Fruit fly (Drosophila melanogaster) whole organism, embryonic: Measurements from ENCODE around the gene CG13801.
A peak's percentile ranks its signal among the peaks of the same experiment; 100 is the strongest.

Experiments used
- CG12155 ChIP-seq: fragments of 200-800 bp; sonication (Bioruptor generic); optimal IDR thresholded peaks from 3 replicates; lab custom pipeline; 2016; ENCODE audit warnings: missing biosample characterization, missing genetic modification characterization
- CG2678 ChIP-seq: fragments of 200-800 bp; sonication (Bioruptor generic); optimal IDR thresholded peaks from 3 replicates; lab custom pipeline; 2019; ENCODE audit warnings: missing biosample characterization, mild to moderate bottlenecking, missing genetic modification characterization, moderate library complexity
- CG8478 ChIP-seq: fragments of >200 bp; optimal IDR thresholded peaks from 2 replicates; lab custom pipeline; 2018
- Gug ChIP-seq: fragments of 200-800 bp; sonication (Bioruptor generic); IDR thresholded peaks from 4 replicates; pipeline ENCODE4 v1.3.6; 2022; ENCODE audit warnings: missing biosample characterization, missing genetic modification characterization
- Lpt ChIP-seq: fragments of >200 bp; optimal IDR thresholded peaks from 2 replicates; lab custom pipeline; 2018; ENCODE audit warnings: missing biosample characterization, missing genetic modification characterization
- Oaz ChIP-seq: fragments of 200-800 bp; sonication (Bioruptor generic); IDR thresholded peaks from 2 replicates; pipeline ENCODE4 v1.3.6; 2022; ENCODE audit warnings: missing biosample characterization, missing genetic modification characterization
- Scr ChIP-seq: fragments of 200-800 bp; sonication (Bioruptor generic); IDR thresholded peaks from 2 replicates; pipeline ENCODE4 v1.3.6; 2022; ENCODE audit warnings: missing biosample characterization, missing genetic modification characterization; ENCODE audit not compliant: partially characterized antibody
- gcm2 ChIP-seq: fragments of 200-800 bp; sonication (Bioruptor generic); optimal IDR thresholded peaks from 2 replicates; lab custom pipeline; 2016; ENCODE audit warnings: missing biosample characterization, missing genetic modification characterization
- sens-2 ChIP-seq: fragments of 200-800 bp; sonication (Bioruptor generic); IDR thresholded peaks from 2 replicates; pipeline ENCODE4 v1.3.6; 2022; ENCODE audit warnings: missing biosample characterization, missing genetic modification characterization

dm6 chr3L:2387816-2388215, 27.5 kb downstream of the CG13801 start:
- TF ChIP-seq Oaz (GFP tag; lab: Robert Waterston, UW): no peak
- TF ChIP-seq CG12155 (GFP tag; lab: Kevin White, UChicago): no peak
- no peak for TF ChIP-seq Lpt (GFP tag; lab: Kevin White, UChicago)
- no peak for TF ChIP-seq gcm2 (GFP tag; lab: Kevin White, UChicago)
- TF ChIP-seq Scr (GFP tag; lab: Robert Waterston, UW): no peak
- no peak for TF ChIP-seq sens-2 (GFP tag; lab: Robert Waterston, UW)
- no peak for TF ChIP-seq CG8478 (lab: Kevin White, UChicago)
- TF ChIP-seq CG2678: peak; percentile 13
- TF ChIP-seq Gug (GFP tag; lab: Robert Waterston, UW): no peak
